Worm (Caenorhabditis elegans): ENCODE measurements around the gene msp-65.

The msp-65 gene

ce11 chrIV:5318835-5319303, 2.5 kb downstream of the msp-65 start, which contains the start of gene slc-46A:
slc-46A (plus strand) TSS chrIV:5319253.
- TF ChIP-seq elt-2 (tag; optimal IDR thresholded peaks at IDR 0.05) (peak; percentile 2), nhr-84 (tag; optimal IDR thresholded peaks at IDR 0.05) (no peak), fos-1 (tag; optimal IDR thresholded peaks at IDR 0.05) (no peak), zip-4 (GFP tag; optimal IDR thresholded peaks at IDR 0.05) (no peak), dpl-1 (GFP tag; optimal IDR thresholded peaks at IDR 0.05) (peak in 2 of 3 experiments; percentile 0 to 8), snpc-4 (tag; optimal IDR thresholded peaks at IDR 0.05) (peak; percentile 51), nhr-85 (tag) (peak; percentile 77), swsn-7 (tag; optimal IDR thresholded peaks at IDR 0.05) (peak; percentile 24), nhr-71 (tag; optimal IDR thresholded peaks at IDR 0.05) (peak; percentile 26), fkh-8 (tag; optimal IDR thresholded peaks at IDR 0.05) (no peak), elt-3 (tag; optimal IDR thresholded peaks at IDR 0.05) (peak in 1 of 6 experiments; percentile 8), lin-35 (GFP tag; optimal IDR thresholded peaks at IDR 0.05) (peak in 1 of 2 experiments; percentile 37), nhr-20 (tag; optimal IDR thresholded peaks at IDR 0.05) (peak; percentile 43), ceh-63 (GFP tag; optimal IDR thresholded peaks at IDR 0.05) (no peak), pag-3 (tag; optimal IDR thresholded peaks at IDR 0.05; ENCODE audit: borderline replicate concordance, insufficient read depth) (no peak), lin-15B (tag; optimal IDR thresholded peaks at IDR 0.05) (no peak), zag-1 (tag; optimal IDR thresholded peaks at IDR 0.05) (no peak), nhr-11 (tag; optimal IDR thresholded peaks at IDR 0.05) (no peak), nhr-28 (tag; optimal IDR thresholded peaks at IDR 0.05) (no peak), lsy-2 (tag; optimal IDR thresholded peaks at IDR 0.05) (peak; percentile 20 to 24), tbx-2 (tag; optimal IDR thresholded peaks at IDR 0.05) (no peak), mep-1 (tag; optimal IDR thresholded peaks at IDR 0.05) (peak; percentile 20), efl-1 (optimal IDR thresholded peaks at IDR 0.05) (peak; percentile 49 to 50), efl-1 (GFP tag; optimal IDR thresholded peaks at IDR 0.05 in 1 of 2) (peak in 1 of 2 experiments; percentile 18)

- TF ChIP-seq sup-37 (GFP tag; optimal IDR thresholded peaks at IDR 0.05) = no peak
- no peak for TF ChIP-seq fkh-10 (GFP tag; optimal IDR thresholded peaks at IDR 0.05)
- no peak for TF ChIP-seq aly-2 (tag; optimal IDR thresholded peaks at IDR 0.05)
- no peak for TF ChIP-seq snu-23 (GFP tag; optimal IDR thresholded peaks at IDR 0.05)
- no peak for TF ChIP-seq nhr-20 (tag; optimal IDR thresholded peaks at IDR 0.05)
- TF ChIP-seq nhr-12 (tag; optimal IDR thresholded peaks at IDR 0.05) = no peak
- no peak for TF ChIP-seq F16B12.6 (tag; optimal IDR thresholded peaks at IDR 0.05)
- no peak for TF ChIP-seq mep-1 (tag; optimal IDR thresholded peaks at IDR 0.05)
- TF ChIP-seq unc-98 (GFP tag; IDR thresholded peaks at IDR 0.05) = no peak
- TF ChIP-seq lin-13 (GFP tag; optimal IDR thresholded peaks at IDR 0.05) = no peak
- TF ChIP-seq pax-3 (tag; optimal IDR thresholded peaks at IDR 0.05) = no peak
- no peak for TF ChIP-seq lin-39 (tag; optimal IDR thresholded peaks at IDR 0.05)
- TF ChIP-seq fkh-4 (tag; optimal IDR thresholded peaks at IDR 0.05; ENCODE audit: borderline replicate concordance) = no peak
- no peak for TF ChIP-seq hlh-17 (GFP tag; optimal IDR thresholded peaks at IDR 0.05; ENCODE audit: borderline replicate concordance)
- TF ChIP-seq unc-86 (tag; optimal IDR thresholded peaks at IDR 0.05) = no peak
- no peak for TF ChIP-seq xbp-1 (tag; optimal IDR thresholded peaks at IDR 0.05)
- no peak for TF ChIP-seq zip-4 (GFP tag; optimal IDR thresholded peaks at IDR 0.05)
- no peak for TF ChIP-seq nhr-19 (GFP tag; conservative IDR thresholded peaks at IDR 0.05)
- TF ChIP-seq pag-3 (tag; optimal IDR thresholded peaks at IDR 0.05; ENCODE audit: borderline replicate concordance, insufficient read depth) = no peak
- no peak for TF ChIP-seq dsc-1 (tag; optimal IDR thresholded peaks at IDR 0.05)
Observed at ce11 chrIV:5326144-5326543, 9.8 kb downstream of the msp-65 start, which contains the start of gene Y4C6B.4. Y4C6B.4 (plus strand) TSS chrIV:5326444.

ce11 chrIV:5332178-5332577, 15.9 kb downstream of the msp-65 start, which contains the start of gene Y4C6B.3:
Y4C6B.3 (plus strand) TSS chrIV:5332478.
- peak in 1 of 6 experiments; percentile 39 for TF ChIP-seq elt-3 (tag; optimal IDR thresholded peaks at IDR 0.05)
- TF ChIP-seq C04F5.9 (tag; optimal IDR thresholded peaks at IDR 0.05) = no peak
- TF ChIP-seq tbx-2 (tag; optimal IDR thresholded peaks at IDR 0.05) = no peak

Measured in whole organism, L1 larva.